Fruit fly (Drosophila melanogaster) whole organism, prepupa: ENCODE results near the gene CG31560.
A peak's percentile ranks its signal among the peaks of the same experiment; 100 is the strongest.

Source experiments
- Blimp-1 ChIP-seq: fragments of 200-800 bp; sonication (Bioruptor generic); optimal IDR thresholded peaks from 3 replicates; lab custom pipeline; 2017; ENCODE audit warnings: missing biosample characterization, missing genetic modification characterization, mild to moderate bottlenecking, moderate library complexity, missing genetic modification reagents
- CG10631 ChIP-seq: fragments of 200-800 bp; sonication (Bioruptor generic); optimal IDR thresholded peaks from 2 replicates; lab custom pipeline; 2016; ENCODE audit warnings: missing biosample characterization, missing genetic modification characterization
- CG10669 ChIP-seq: fragments of 200-800 bp; sonication (Bioruptor generic); optimal IDR thresholded peaks from 3 replicates; lab custom pipeline; 2018; ENCODE audit warnings: missing biosample characterization, mild to moderate bottlenecking, missing genetic modification characterization, moderate library complexity
- CG11294 ChIP-seq: fragments of 200-800 bp; sonication (Bioruptor generic); IDR thresholded peaks from 2 replicates; pipeline ENCODE4 v1.3.6; 2022; ENCODE audit warnings: missing biosample characterization, missing genetic modification characterization
- CG11762 ChIP-seq: fragments of 200-800 bp; sonication (Bioruptor generic); optimal IDR thresholded peaks from 3 replicates; lab custom pipeline; 2016; ENCODE audit warnings: missing biosample characterization, missing genetic modification characterization; ENCODE audit not compliant: insufficient read depth
- CG15336 ChIP-seq: fragments of 200-800 bp; sonication (Bioruptor generic); IDR thresholded peaks from 2 replicates; pipeline ENCODE4 v1.3.6; 2022; ENCODE audit warnings: missing biosample characterization, missing genetic modification characterization
- CG16779 ChIP-seq: fragments of 200-800 bp; sonication (Bioruptor generic); optimal IDR thresholded peaks from 3 replicates; lab custom pipeline; 2017; ENCODE audit warnings: missing biosample characterization, mild to moderate bottlenecking, missing genetic modification characterization
- CG3032 ChIP-seq: fragments of 200-800 bp; optimal IDR thresholded peaks from 2 replicates; lab custom pipeline; 2019; ENCODE audit warnings: missing biosample characterization, mild to moderate bottlenecking, missing genetic modification characterization, moderate library complexity
- CG31627 ChIP-seq: fragments of 200-800 bp; sonication (Bioruptor generic); optimal IDR thresholded peaks from 3 replicates; lab custom pipeline; 2016; ENCODE audit warnings: missing biosample characterization, missing genetic modification characterization
- CG32006 ChIP-seq: fragments of 200-800 bp; sonication (Bioruptor generic); optimal IDR thresholded peaks from 3 replicates; lab custom pipeline; 2017; ENCODE audit warnings: missing biosample characterization, mild to moderate bottlenecking, missing genetic modification characterization
- CG4318 ChIP-seq: fragments of 200-800 bp; sonication (Bioruptor generic); optimal IDR thresholded peaks from 3 replicates; lab custom pipeline; 2017; ENCODE audit warnings: missing biosample characterization, mild to moderate bottlenecking, missing genetic modification characterization
- CG6276 ChIP-seq: fragments of 200-800 bp; sonication (Bioruptor generic); optimal IDR thresholded peaks from 2 replicates; lab custom pipeline; 2017; ENCODE audit warnings: missing biosample characterization, mild to moderate bottlenecking, missing genetic modification characterization
- CG6808 ChIP-seq: fragments of 200-800 bp; sonication (Bioruptor generic); optimal IDR thresholded peaks from 3 replicates; lab custom pipeline; 2017; ENCODE audit warnings: missing biosample characterization, missing genetic modification characterization, mild to moderate bottlenecking, moderate library complexity, missing genetic modification reagents
- CG7368 ChIP-seq: fragments of 200-800 bp; sonication (Bioruptor generic); optimal IDR thresholded peaks from 3 replicates; lab custom pipeline; 2016; ENCODE audit warnings: missing biosample characterization, missing genetic modification characterization
- CG8319 ChIP-seq: fragments of 200-800 bp; sonication (Bioruptor generic); optimal IDR thresholded peaks from 3 replicates; lab custom pipeline; 2016; ENCODE audit warnings: missing biosample characterization, missing genetic modification characterization
- CG8632 ChIP-seq: fragments of 200-800 bp; sonication (Bioruptor generic); optimal IDR thresholded peaks from 3 replicates; lab custom pipeline; 2016; ENCODE audit warnings: missing biosample characterization, missing genetic modification characterization
- Eip75B ChIP-seq: fragments of 200-800 bp; sonication (Bioruptor generic); optimal IDR thresholded peaks from 3 replicates; lab custom pipeline; 2016; ENCODE audit warnings: missing biosample characterization, missing genetic modification characterization
- Hr4 ChIP-seq: fragments of 200-800 bp; sonication (Bioruptor generic); optimal IDR thresholded peaks from 3 replicates; lab custom pipeline; 2016; ENCODE audit warnings: missing biosample characterization, missing genetic modification characterization
- Met ChIP-seq: fragments of 200-800 bp; sonication (Bioruptor generic); optimal IDR thresholded peaks from 3 replicates; lab custom pipeline; 2016; ENCODE audit warnings: missing biosample characterization, missing genetic modification characterization
- Smox ChIP-seq: fragments of 200-800 bp; sonication (Bioruptor generic); optimal IDR thresholded peaks from 3 replicates; lab custom pipeline; 2016; ENCODE audit warnings: missing biosample characterization, missing genetic modification characterization
- Sox15 ChIP-seq: fragments of 200-800 bp; sonication (Bioruptor generic); optimal IDR thresholded peaks from 3 replicates; lab custom pipeline; 2016; ENCODE audit warnings: missing biosample characterization, missing genetic modification characterization
- acj6 ChIP-seq: fragments of 200-800 bp; sonication (Bioruptor generic); optimal IDR thresholded peaks from 3 replicates; lab custom pipeline; 2016; ENCODE audit warnings: missing biosample characterization, missing genetic modification characterization
- dac ChIP-seq: fragments of 200-800 bp; sonication (Bioruptor generic); optimal IDR thresholded peaks from 2 replicates; lab custom pipeline; 2017; ENCODE audit warnings: missing biosample characterization, mild to moderate bottlenecking, missing genetic modification characterization
- eg ChIP-seq: fragments of 200-800 bp; sonication (Bioruptor generic); IDR thresholded peaks from 3 replicates; pipeline ENCODE4 v1.3.6; 2022; ENCODE audit warnings: missing biosample characterization, missing genetic modification characterization
- esn ChIP-seq: fragments of 200-800 bp; sonication (Bioruptor generic); optimal IDR thresholded peaks from 2 replicates; lab custom pipeline; 2016; ENCODE audit warnings: missing biosample characterization, mild to moderate bottlenecking, missing genetic modification characterization, moderate library complexity
- fd59A ChIP-seq: fragments of 200-800 bp; sonication (Bioruptor generic); optimal IDR thresholded peaks from 2 replicates; lab custom pipeline; 2017; ENCODE audit warnings: missing biosample characterization, mild to moderate bottlenecking, missing genetic modification characterization, missing genetic modification reagents
- lz ChIP-seq: fragments of 200-800 bp; sonication (Bioruptor generic); optimal IDR thresholded peaks from 3 replicates; lab custom pipeline; 2016; ENCODE audit warnings: missing biosample characterization, missing genetic modification characterization
- net ChIP-seq: fragments of 200-800 bp; sonication (Bioruptor generic); optimal IDR thresholded peaks from 3 replicates; lab custom pipeline; 2016; ENCODE audit warnings: missing biosample characterization, missing genetic modification characterization
- pdm3 ChIP-seq: fragments of 200-800 bp; sonication (Bioruptor generic); optimal IDR thresholded peaks from 3 replicates; lab custom pipeline; 2016; ENCODE audit warnings: missing biosample characterization, missing genetic modification characterization
- salr ChIP-seq, 2 experiments: fragments of 200-800 bp; sonication (Bioruptor generic); optimal IDR thresholded peaks; 3 replicates each; lab custom pipeline; 2016 to 2018; ENCODE audit warnings: missing biosample characterization in 2 of 2, missing genetic modification characterization in 2 of 2, mild to moderate bottlenecking in 1 of 2
- spab ChIP-seq: fragments of 200-800 bp; sonication (Bioruptor generic); optimal IDR thresholded peaks from 2 replicates; lab custom pipeline; 2017; ENCODE audit warnings: missing biosample characterization, mild to moderate bottlenecking, missing genetic modification characterization, missing genetic modification reagents
- ss ChIP-seq, 2 experiments: fragments of 200-800 bp; sonication (Bioruptor generic); optimal IDR thresholded peaks; 2 replicates in 1 of 2; 3 replicates in 1 of 2; lab custom pipeline; 2017 to 2018; ENCODE audit warnings: mild to moderate bottlenecking in 2 of 2, missing biosample characterization in 2 of 2, missing genetic modification characterization in 2 of 2, moderate library complexity in 1 of 2
- topi ChIP-seq: fragments of 200-800 bp; sonication (Bioruptor generic); optimal IDR thresholded peaks from 3 replicates; lab custom pipeline; 2016; ENCODE audit warnings: missing biosample characterization, missing genetic modification characterization

The CG31560 gene

DNA sequence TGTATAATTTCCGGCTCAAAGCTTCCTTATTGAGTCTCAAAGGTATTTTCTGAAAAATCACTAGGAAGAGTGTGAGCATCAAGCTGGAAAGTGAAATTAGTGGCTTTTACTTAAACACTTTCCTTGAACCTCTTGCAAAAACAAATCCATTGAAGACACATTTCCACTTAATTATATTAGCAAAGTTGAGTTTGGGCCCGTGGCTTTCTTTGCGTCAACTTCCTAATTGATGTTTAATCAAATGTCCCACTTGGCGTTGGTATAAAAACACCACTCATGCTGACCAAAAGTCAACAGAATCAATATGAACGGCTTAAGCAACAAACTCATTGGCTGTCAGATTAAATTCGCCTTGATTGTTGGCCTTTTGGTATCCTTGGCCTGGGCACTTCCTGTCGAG, 6.0 kb upstream of the CG31560 start, which contains the start of gene CG46396:
CG46396 (plus strand) TSS at position 301 of the 400 bp plus-strand sequence.
- TF ChIP-seq CG6276 (GFP tag; lab: Kevin White, UChicago) = no peak
- TF ChIP-seq CG16779 (tag; lab: Kevin White, UChicago) = no peak
- no peak for TF ChIP-seq ss (GFP tag; optimal IDR thresholded peaks at IDR 0.05; lab: Kevin White, UChicago)
- no peak for TF ChIP-seq net (GFP tag; lab: Kevin White, UChicago)

- no peak for TF ChIP-seq lz (GFP tag; lab: Kevin White, UChicago)
- no peak for TF ChIP-seq CG7368 (GFP tag; lab: Kevin White, UChicago)
- TF ChIP-seq CG15336 (GFP tag; lab: Robert Waterston, UW) = no peak
- no peak for TF ChIP-seq salr (GFP tag; optimal IDR thresholded peaks at IDR 0.05; lab: Kevin White, UChicago)
- no peak for TF ChIP-seq topi (GFP tag; lab: Kevin White, UChicago)
- no peak for TF ChIP-seq Hr4 (GFP tag; lab: Kevin White, UChicago)
- TF ChIP-seq ss (GFP tag; optimal IDR thresholded peaks at IDR 0.05; lab: Kevin White, UChicago) = no peak
- no peak for TF ChIP-seq CG4318 (GFP tag; lab: Kevin White, UChicago)
- no peak for TF ChIP-seq CG8632 (GFP tag; lab: Kevin White, UChicago)
- TF ChIP-seq CG6276 (GFP tag; lab: Kevin White, UChicago) = no peak
- no peak for TF ChIP-seq CG3032
- no peak for TF ChIP-seq CG6808 (GFP tag; lab: Kevin White, UChicago)
- no peak for TF ChIP-seq spab (GFP tag; lab: Kevin White, UChicago)
- TF ChIP-seq dac = no peak
- TF ChIP-seq CG31627 (GFP tag; lab: Kevin White, UChicago) = no peak
- no peak for TF ChIP-seq eg (GFP tag; lab: Robert Waterston, UW)
- no peak for TF ChIP-seq CG11762 (GFP tag; lab: Kevin White, UChicago)
- TF ChIP-seq, all 60 proteins: peak for 0
Observed at dm6 chr3R:6304947-6305346, 4.8 kb upstream of the CG31560 start, which contains the start of gene Osi16. TSS of gene Osi16 (plus strand) at chr3R:6305247.

dm6 chr3R:6306584-6306983, 3.2 kb upstream of the CG31560 start, which contains the start of gene CG46026:
TSS of gene CG46026 (plus strand) at chr3R:6306884.
- TF ChIP-seq fd59A (GFP tag; lab: Kevin White, UChicago) (no peak), spab (GFP tag; lab: Kevin White, UChicago) (no peak), pdm3 (no peak), salr (GFP tag; optimal IDR thresholded peaks at IDR 0.05; lab: Kevin White, UChicago) (no peak), CG15336 (GFP tag; lab: Robert Waterston, UW) (no peak), CG8319 (GFP tag; lab: Kevin White, UChicago) (no peak), CG32006 (GFP tag; lab: Kevin White, UChicago) (no peak)

DNA sequence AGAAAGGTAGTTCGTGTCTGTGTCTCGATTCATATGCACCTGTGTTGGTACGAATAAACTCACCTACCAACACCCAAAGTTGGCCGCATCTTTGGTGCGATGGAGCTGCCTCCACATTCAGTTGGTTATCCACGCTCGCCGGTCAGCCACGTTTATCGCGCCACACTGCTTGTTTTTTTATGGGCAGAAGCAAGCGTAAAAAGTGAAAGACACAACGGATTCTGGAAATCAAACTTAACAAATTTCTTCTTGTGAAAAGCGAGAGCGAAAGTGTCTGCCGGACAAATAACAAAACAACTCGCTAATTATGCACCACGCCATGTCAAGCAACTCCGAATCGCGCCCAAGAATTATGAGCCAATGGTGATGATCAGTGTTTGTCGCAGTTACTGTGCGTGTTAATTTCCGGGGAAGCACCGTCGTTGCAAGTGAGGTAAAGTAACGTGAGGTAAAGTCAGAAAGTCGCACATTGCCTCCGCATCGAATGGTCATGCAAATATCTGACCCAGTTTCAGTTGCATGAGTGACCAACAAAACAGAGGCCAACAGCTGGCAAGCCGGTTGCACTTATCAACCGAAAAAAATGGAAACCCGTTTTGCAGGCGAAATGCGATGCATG, 2.0 kb downstream of the CG31560 start, which contains the start of gene Osi17:
Osi17 (plus strand) TSS at position 132 of the 619 bp plus-strand sequence.
- no peak for TF ChIP-seq CG10631 (GFP tag; lab: Kevin White, UChicago)
- TF ChIP-seq esn = no peak
- no peak for TF ChIP-seq CG8319 (GFP tag; lab: Kevin White, UChicago)
- TF ChIP-seq Sox15 (GFP tag; lab: Kevin White, UChicago) = no peak
- TF ChIP-seq topi (GFP tag; lab: Kevin White, UChicago) = no peak
- peak; percentile 52 for TF ChIP-seq Eip75B (GFP tag; lab: Kevin White, UChicago)
- TF ChIP-seq CG15336 (GFP tag; lab: Robert Waterston, UW) = no peak
- no peak for TF ChIP-seq lz (GFP tag; lab: Kevin White, UChicago)
- TF ChIP-seq CG6276 (GFP tag; lab: Kevin White, UChicago) = no peak
- no peak for TF ChIP-seq Met (GFP tag; lab: Kevin White, UChicago)
- TF ChIP-seq CG10669 (GFP tag; lab: Kevin White, UChicago) = no peak
- no peak for TF ChIP-seq Smox
- TF ChIP-seq acj6 (GFP tag; lab: Kevin White, UChicago) = no peak
- TF ChIP-seq CG11294 (GFP tag; lab: Robert Waterston, UW) = no peak
- TF ChIP-seq Blimp-1 (GFP tag; lab: Kevin White, UChicago) = peak; percentile 89
- TF ChIP-seq CG6808 (GFP tag; lab: Kevin White, UChicago) = no peak
